Fruit fly (Drosophila melanogaster): ENCODE data around the gene Fuca.
A peak's percentile ranks its signal among the peaks of the same experiment; 100 is the strongest.

Gene Fuca

dm6 chr3L:11555662-11556460, 33.3 kb upstream of the Fuca start (continued):
- TF ChIP-seq CG30020 (tag; optimal IDR thresholded peaks at IDR 0.05) (peak; percentile 35), Lpt (GFP tag; optimal IDR thresholded peaks at IDR 0.05) (no peak), CG10321 (GFP tag; IDR thresholded peaks at IDR 0.05) (no peak), CG10366 (GFP tag; IDR thresholded peaks at IDR 0.05) (no peak; the same call in 1 of the 2 replicates), Optix (GFP tag; IDR thresholded peaks at IDR 0.05) (0 out of 3 replicates have a peak, but pooled peaks have one; percentile 40), corto (GFP tag; optimal IDR thresholded peaks at IDR 0.05) (no peak), CG15269 (tag; optimal IDR thresholded peaks at IDR 0.05) (peak; percentile 82), CG2129 (GFP tag; IDR thresholded peaks at IDR 0.05; ENCODE audit: partially characterized antibody) (no peak), CG6813 (GFP tag; optimal IDR thresholded peaks at IDR 0.05) (peak; percentile 47), CG8944 (GFP tag; optimal IDR thresholded peaks at IDR 0.05) (peak; percentile 16), org-1 (GFP tag; optimal IDR thresholded peaks at IDR 0.05) (peak; percentile 64), CoRest (tag; optimal IDR thresholded peaks at IDR 0.05) (peak; percentile 87), chm (GFP tag; IDR thresholded peaks at IDR 0.05) (no peak), nom (GFP tag; optimal IDR thresholded peaks at IDR 0.05) (peak; percentile 58), crp (GFP tag; optimal IDR thresholded peaks at IDR 0.05) (peak in 1 of 2 experiments; percentile 0), Poxn (GFP tag; IDR thresholded peaks at IDR 0.05) (no peak), unpg (GFP tag; optimal IDR thresholded peaks at IDR 0.05) (peak; percentile 83), CG15073 (GFP tag; optimal IDR thresholded peaks at IDR 0.05) (no peak), Pdp1 (GFP tag; optimal IDR thresholded peaks at IDR 0.05) (peak in 1 of 2 experiments; percentile 59), zen (tag; optimal IDR thresholded peaks at IDR 0.05) (peak; percentile 57), fru (optimal IDR thresholded peaks at IDR 0.05) (no peak), CG7745 (tag; optimal IDR thresholded peaks at IDR 0.05) (no peak), CG3995 (GFP tag; optimal IDR thresholded peaks at IDR 0.05) (no peak), ssp (GFP tag; IDR thresholded peaks at IDR 0.05) (peak; percentile 53; the same call in 1 of the 2 replicates), vnd (GFP tag; IDR thresholded peaks at IDR 0.05; ENCODE audit: partially characterized antibody) (no peak), CG6272 (GFP tag; IDR thresholded peaks at IDR 0.05) (no peak), mld (GFP tag; IDR thresholded peaks at IDR 0.05; ENCODE audit: partially characterized antibody) (no peak), Elba2 (GFP tag; optimal IDR thresholded peaks at IDR 0.05) (no peak), CG1529 (GFP tag; optimal IDR thresholded peaks at IDR 0.05) (peak; percentile 61), YL-1 (GFP tag; optimal IDR thresholded peaks at IDR 0.05) (no peak), klu (GFP tag; IDR thresholded peaks at IDR 0.05) (peak; percentile 36; the same call in 1 of the 2 replicates), Ada2b (GFP tag; IDR thresholded peaks at IDR 0.05) (peak; percentile 52; the same call in 1 of the 2 replicates), pb (GFP tag; optimal IDR thresholded peaks at IDR 0.05) (no peak), Usf (GFP tag; optimal IDR thresholded peaks at IDR 0.05) (no peak), CG42726 (GFP tag; IDR thresholded peaks at IDR 0.05; ENCODE audit: partially characterized antibody) (no peak), CG32772 (GFP tag; IDR thresholded peaks at IDR 0.05) (peak; percentile 46; the same call in 1 of the 2 replicates), CG5180 (GFP tag; optimal IDR thresholded peaks at IDR 0.05) (peak; percentile 48), knrl (GFP tag; IDR thresholded peaks at IDR 0.05; ENCODE audit: partially characterized antibody) (no peak), ash1 (GFP tag; optimal IDR thresholded peaks at IDR 0.05) (no peak), Nf-YA (GFP tag; IDR thresholded peaks at IDR 0.05) (no peak), ERR (GFP tag; optimal IDR thresholded peaks at IDR 0.05) (peak; percentile 24), CG10209 (GFP tag; optimal IDR thresholded peaks at IDR 0.05) (peak; percentile 79), mam (GFP tag; optimal IDR thresholded peaks at IDR 0.05) (peak; percentile 44), sqz (GFP tag; optimal IDR thresholded peaks at IDR 0.05) (peak; percentile 9), sc (optimal IDR thresholded peaks at IDR 0.05) (no peak), sc (GFP tag; optimal IDR thresholded peaks at IDR 0.05) (peak; percentile 71), Dip2 (GFP tag; IDR thresholded peaks at IDR 0.05) (no peak), CG4707 (GFP tag; optimal IDR thresholded peaks at IDR 0.05) (peak; percentile 30), HmgZ (tag; optimal IDR thresholded peaks at IDR 0.05) (peak; percentile 65)
